Worm (Caenorhabditis elegans): Measurements from ENCODE around the gene atf-2.

The atf-2 gene

ce11 chrII:8747246-8747938 is 4.4 kb upstream of the atf-2 start (continued):
- TF ChIP-seq nfyb-1 (GFP tag; IDR thresholded peaks at IDR 0.05) (peak; percentile 78), unc-130 (GFP tag; optimal IDR thresholded peaks at IDR 0.05) (no peak), pha-4 (tag; optimal IDR thresholded peaks at IDR 0.05) (no peak), lin-40 (tag; optimal IDR thresholded peaks at IDR 0.05) (peak; percentile 68), ccch-3 (GFP tag; optimal IDR thresholded peaks at IDR 0.05) (no peak), lin-54 (GFP tag; optimal IDR thresholded peaks at IDR 0.05) (peak; percentile 46), hrde-1 (tag; optimal IDR thresholded peaks at IDR 0.05; ENCODE audit: borderline replicate concordance) (no peak), ztf-18 (tag; optimal IDR thresholded peaks at IDR 0.05) (peak; percentile 7), ZK185.1 (tag; optimal IDR thresholded peaks at IDR 0.05; ENCODE audit: poor library complexity, severe bottlenecking) (peak; percentile 4), efl-1 (GFP tag; optimal IDR thresholded peaks at IDR 0.05) (peak; percentile 8), egl-44 (GFP tag; IDR thresholded peaks at IDR 0.05) (0 out of 2 replicates have a peak, but pooled peaks have one; percentile 10), akir-1 (GFP tag; optimal IDR thresholded peaks at IDR 0.05) (peak; percentile 19), zim-3 (tag; optimal IDR thresholded peaks at IDR 0.05) (no peak), dpff-1 (tag; optimal IDR thresholded peaks at IDR 0.05) (no peak), madf-10 (tag; optimal IDR thresholded peaks at IDR 0.05) (peak; percentile 60), ztf-26 (tag; optimal IDR thresholded peaks at IDR 0.05) (no peak), mcd-1 (GFP tag; IDR thresholded peaks at IDR 0.05) (peak; percentile 35; the same call in 1 of the 2 replicates), hmg-1.2 (GFP tag; IDR thresholded peaks at IDR 0.05) (peak; percentile 4; the same call in 1 of the 2 replicates), Y95B8A.8 (GFP tag; IDR thresholded peaks at IDR 0.05) (peak; percentile 82; the same call in 1 of the 2 replicates), atf-7 (tag; optimal IDR thresholded peaks at IDR 0.05) (peak; percentile 2), ceh-58 (GFP tag; IDR thresholded peaks at IDR 0.05) (peak; percentile 36; the same call in 1 of the 2 replicates), lsy-27 (tag; optimal IDR thresholded peaks at IDR 0.05; ENCODE audit: borderline replicate concordance, insufficient read depth) (no peak), D2030.7 (GFP tag; IDR thresholded peaks at IDR 0.05) (no peak), ekl-4 (GFP tag; IDR thresholded peaks at IDR 0.05) (no peak; the same call in 1 of the 2 replicates), T26A5.8 (tag; optimal IDR thresholded peaks at IDR 0.05) (no peak), F23B12.7 (tag; optimal IDR thresholded peaks at IDR 0.05; ENCODE audit: insufficient read depth) (no peak), Y53F4B.3 (GFP tag; IDR thresholded peaks at IDR 0.05) (0 out of 2 replicates have a peak, but pooled peaks have one; percentile 25), xnd-1 (tag; optimal IDR thresholded peaks at IDR 0.05) (no peak), egl-18 (GFP tag; IDR thresholded peaks at IDR 0.05) (no peak), ama-1 (optimal IDR thresholded peaks at IDR 0.05) (peak; percentile 96), ama-1 (GFP tag; optimal IDR thresholded peaks at IDR 0.05) (no peak), nhr-179 (tag; optimal IDR thresholded peaks at IDR 0.05) (no peak), ztf-28 (GFP tag; IDR thresholded peaks at IDR 0.05) (no peak), Y53G8AR.9 (GFP tag; conservative IDR thresholded peaks at IDR 0.05) (peak; percentile 93), tbx-9 (tag; optimal IDR thresholded peaks at IDR 0.05; ENCODE audit: borderline replicate concordance) (no peak), zfh-2 (GFP tag; conservative IDR thresholded peaks at IDR 0.05) (peak; percentile 70), rcor-1 (GFP tag; IDR thresholded peaks at IDR 0.05) (0 out of 2 replicates have a peak, but pooled peaks have one; percentile 9), attf-3 (GFP tag; conservative IDR thresholded peaks at IDR 0.05) (no peak), nhr-90 (tag; optimal IDR thresholded peaks at IDR 0.05) (peak; percentile 88), ceh-91 (GFP tag; IDR thresholded peaks at IDR 0.05) (no peak), T07F8.4 (tag; optimal IDR thresholded peaks at IDR 0.05) (peak; percentile 6), lir-1 (GFP tag; conservative IDR thresholded peaks at IDR 0.05) (peak; percentile 5; the same call in 1 of the 2 replicates), egrh-3 (GFP tag; IDR thresholded peaks at IDR 0.05) (no peak), snpc-4 (GFP tag; optimal IDR thresholded peaks at IDR 0.05) (no peak), snpc-4 (tag; optimal IDR thresholded peaks at IDR 0.05) (peak in 1 of 4 experiments; percentile 25), hlh-26 (GFP tag; conservative IDR thresholded peaks at IDR 0.05) (0 out of 2 replicates have a peak, but pooled peaks have one; percentile 18), repo-1 (tag; optimal IDR thresholded peaks at IDR 0.05) (peak; percentile 98)
